Fruit fly (Drosophila melanogaster): ENCODE measurements around the gene CtsL4.
A peak's percentile ranks its signal among the peaks of the same experiment; 100 is the strongest.

The CtsL4 gene

dm6 chr2L:10379865-10380264, 23.5 kb upstream of the CtsL4 start, which contains the start of gene gny (continued):
- TF ChIP-seq Kr (GFP tag; optimal IDR thresholded peaks at IDR 0.05): no peak
- TF ChIP-seq CG15269 (tag; optimal IDR thresholded peaks at IDR 0.05): no peak
- TF ChIP-seq CG11696 (GFP tag; IDR thresholded peaks at IDR 0.05): no peak
- no peak for TF ChIP-seq fd64A (GFP tag; optimal IDR thresholded peaks at IDR 0.05)
- TF ChIP-seq NfI (GFP tag; optimal IDR thresholded peaks at IDR 0.05): no peak
- TF ChIP-seq CG32532 (GFP tag; IDR thresholded peaks at IDR 0.05): no peak
- TF ChIP-seq Taf1 (GFP tag; IDR thresholded peaks at IDR 0.05): no peak
- TF ChIP-seq gem (tag; optimal IDR thresholded peaks at IDR 0.05): no peak
- TF ChIP-seq dpn (GFP tag; optimal IDR thresholded peaks at IDR 0.05): no peak
- no peak for TF ChIP-seq CG18599 (GFP tag; optimal IDR thresholded peaks at IDR 0.05)
- TF ChIP-seq gfzf (GFP tag; optimal IDR thresholded peaks at IDR 0.05): peak; percentile 19
- no peak for TF ChIP-seq NC2β (GFP tag; optimal IDR thresholded peaks at IDR 0.05)
- no peak for TF ChIP-seq fd3F (GFP tag; optimal IDR thresholded peaks at IDR 0.05)
- TF ChIP-seq slp2 (GFP tag; optimal IDR thresholded peaks at IDR 0.05): no peak
- TF ChIP-seq CG4617 (GFP tag; optimal IDR thresholded peaks at IDR 0.05; ENCODE audit: borderline replicate concordance): peak; percentile 47
- no peak for TF ChIP-seq D19A (tag; optimal IDR thresholded peaks at IDR 0.05)
- peak; percentile 26 for TF ChIP-seq Ets97D (GFP tag; optimal IDR thresholded peaks at IDR 0.05)
- TF ChIP-seq CG10979 (tag; optimal IDR thresholded peaks at IDR 0.05): no peak
- no peak for TF ChIP-seq NK7.1 (GFP tag; optimal IDR thresholded peaks at IDR 0.05)
- TF ChIP-seq zf30C (GFP tag; optimal IDR thresholded peaks at IDR 0.05): no peak
- TF ChIP-seq cwo (GFP tag; optimal IDR thresholded peaks at IDR 0.05): no peak
- TF ChIP-seq yki (optimal IDR thresholded peaks at IDR 0.05): no peak
- no peak for TF ChIP-seq stc (GFP tag; IDR thresholded peaks at IDR 0.05)
- no peak for TF ChIP-seq Ssrp (tag; optimal IDR thresholded peaks at IDR 0.05)
- no peak for TF ChIP-seq CG6175 (GFP tag; IDR thresholded peaks at IDR 0.05)
- no peak for TF ChIP-seq Trl (optimal IDR thresholded peaks at IDR 0.05)
- no peak for TF ChIP-seq Trl (GFP tag; optimal IDR thresholded peaks at IDR 0.05)
- TF ChIP-seq schlank (tag; optimal IDR thresholded peaks at IDR 0.05): no peak
- TF ChIP-seq Chrac-16 (GFP tag; optimal IDR thresholded peaks at IDR 0.05): no peak
- TF ChIP-seq HLH3B (GFP tag; IDR thresholded peaks at IDR 0.05): no peak
- no peak for TF ChIP-seq chif (GFP tag; optimal IDR thresholded peaks at IDR 0.05)
- TF ChIP-seq CG17612 (GFP tag; IDR thresholded peaks at IDR 0.05): no peak
- TF ChIP-seq eyg (GFP tag; optimal IDR thresholded peaks at IDR 0.05): no peak
- TF ChIP-seq CG4730 (GFP tag; IDR thresholded peaks at IDR 0.05): no peak
- TF ChIP-seq trh (GFP tag; optimal IDR thresholded peaks at IDR 0.05): no peak
- TF ChIP-seq Hr3 (GFP tag; optimal IDR thresholded peaks at IDR 0.05): no peak
- peak; percentile 100 for TF ChIP-seq CG1603 (tag; optimal IDR thresholded peaks at IDR 0.05)
- TF ChIP-seq CG2116 (GFP tag; optimal IDR thresholded peaks at IDR 0.05): peak; percentile 35
- TF ChIP-seq CG8290 (GFP tag; optimal IDR thresholded peaks at IDR 0.05): no peak
- TF ChIP-seq CG8290 (tag; optimal IDR thresholded peaks at IDR 0.05): peak in 1 of 2 experiments; percentile 61
- peak; percentile 39 for TF ChIP-seq HmgD (GFP tag; optimal IDR thresholded peaks at IDR 0.05)
- TF ChIP-seq CG2202 (tag; optimal IDR thresholded peaks at IDR 0.05): no peak
- TF ChIP-seq vvl (GFP tag; IDR thresholded peaks at IDR 0.05): no peak
- no peak for TF ChIP-seq CG8388 (GFP tag; optimal IDR thresholded peaks at IDR 0.05)
- peak; percentile 2 for TF ChIP-seq Sin3A (optimal IDR thresholded peaks at IDR 0.05)
- no peak for TF ChIP-seq Xbp1 (GFP tag; optimal IDR thresholded peaks at IDR 0.05)
- no peak for TF ChIP-seq CG14965 (GFP tag; optimal IDR thresholded peaks at IDR 0.05; ENCODE audit: borderline replicate concordance)
- TF ChIP-seq CG8765 (GFP tag; IDR thresholded peaks at IDR 0.05): no peak
- no peak for TF ChIP-seq CG8944 (GFP tag; optimal IDR thresholded peaks at IDR 0.05)
- no peak for TF ChIP-seq gcm (GFP tag; optimal IDR thresholded peaks at IDR 0.05)
- peak; percentile 20 for TF ChIP-seq CoRest (tag; optimal IDR thresholded peaks at IDR 0.05)
- TF ChIP-seq CG8924 (tag; optimal IDR thresholded peaks at IDR 0.05): no peak
- peak; percentile 32 for TF ChIP-seq HmgZ (tag; optimal IDR thresholded peaks at IDR 0.05)
- no peak for TF ChIP-seq CG3163 (GFP tag; optimal IDR thresholded peaks at IDR 0.05)
